Worm (Caenorhabditis elegans) whole organism, L2 larva: ENCODE measurements around the gene C36A4.11.

Experiments used
- alr-1 ChIP-seq: fragments of 150-350 bp; optimal IDR thresholded peaks from 2 replicates; lab custom pipeline; 2014; ENCODE audit warnings: missing biosample characterization, missing genetic modification characterization
- lin-39 ChIP-seq: fragments of 150-350 bp; optimal IDR thresholded peaks from 2 replicates; lab custom pipeline; 2014; ENCODE audit warnings: missing biosample characterization, missing genetic modification reagents, missing genetic modification characterization
- nhr-25 ChIP-seq: fragments of 150-350 bp; sonication (generic microtip); optimal IDR thresholded peaks from 3 replicates; lab custom pipeline; 2014; ENCODE audit warnings: missing biosample characterization, missing genetic modification characterization
- sma-9 ChIP-seq, 2 experiments: fragments of 150-350 bp in 1 of 2; sonication (generic microtip) in 1 of 2; optimal IDR thresholded peaks; 2 replicates each; lab custom pipeline; 2014 to 2016; ENCODE audit warnings: missing genetic modification characterization in 2 of 2, mild to moderate bottlenecking in 1 of 2, missing biosample characterization in 1 of 2, missing compliant biosample characterization in 1 of 2, missing genetic modification reagents in 1 of 2, moderate library complexity in 1 of 2
- snpc-4 ChIP-seq: fragments of 150-350 bp; optimal IDR thresholded peaks from 2 replicates; lab custom pipeline; 2014; ENCODE audit warnings: missing biosample characterization, missing genetic modification characterization
- unc-62 ChIP-seq: fragments of 150-350 bp; optimal IDR thresholded peaks from 2 replicates; lab custom pipeline; 2014; ENCODE audit warnings: missing biosample characterization, missing genetic modification reagents, missing genetic modification characterization
- ztf-1 ChIP-seq: fragments of 200-800 bp; sonication (Bioruptor generic); conservative IDR thresholded peaks from 2 replicates; pipeline ENCODE4 v1.3.6; 2022; ENCODE audit warnings: missing genetic modification characterization, missing compliant biosample characterization
- ztf-4 ChIP-seq: fragments of 150-350 bp; optimal IDR thresholded peaks from 2 replicates; lab custom pipeline; 2014; ENCODE audit warnings: missing biosample characterization, missing genetic modification characterization

ce11 chrIII:3829105-3829504 is 11.3 kb upstream of the C36A4.11 start, which contains the start of gene cnnm-5:
- TF ChIP-seq nhr-25 (tag; lab: Kevin White, UChicago) (no peak), lin-39 (no peak), ztf-1 (GFP tag; lab: Robert Waterston, UW) (no peak), sma-9 (GFP tag; optimal IDR thresholded peaks at IDR 0.05; lab: Kevin White, UChicago) (no peak), sma-9 (tag; optimal IDR thresholded peaks at IDR 0.05; lab: Kevin White, UChicago) (no peak), alr-1 (no peak), ztf-4 (tag; lab: Kevin White, UChicago) (no peak), snpc-4 (tag; lab: Kevin White, UChicago) (no peak), unc-62 (GFP tag; lab: Kevin White, UChicago) (no peak)
